Worm (Caenorhabditis elegans): ENCODE results near the gene F15B9.10.

The F15B9.10 gene

DNA sequence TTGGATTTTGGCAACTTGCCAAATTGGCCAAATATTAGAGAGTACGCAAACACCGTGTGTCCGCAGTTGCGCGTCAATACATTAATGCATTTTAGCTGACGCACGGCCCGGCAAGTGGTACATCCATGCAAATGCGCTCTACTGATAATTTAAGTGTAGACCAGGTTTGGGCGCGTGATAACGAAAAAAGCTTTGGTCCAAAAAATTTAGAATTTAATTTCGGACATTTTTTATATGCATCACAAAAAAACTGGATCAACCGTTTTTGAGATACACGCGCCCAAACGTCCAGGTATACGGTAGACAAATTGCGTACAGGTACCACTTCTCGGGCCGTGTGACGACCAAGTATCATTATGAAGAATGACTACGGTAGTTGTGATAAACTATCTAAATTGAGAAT, 40.8 kb downstream of the F15B9.10 start, which contains the start of gene R186.8 (continued):
- TF ChIP-seq F37D6.2 (tag; optimal IDR thresholded peaks at IDR 0.05) (peak; percentile 37), daf-8 (GFP tag; IDR thresholded peaks at IDR 0.05) (0 out of 2 replicates have a peak, but pooled peaks have one; percentile 35), nhr-42 (GFP tag; IDR thresholded peaks at IDR 0.05) (peak; percentile 88), lin-29 (GFP tag; IDR thresholded peaks at IDR 0.05) (peak; percentile 70), lin-15B (tag; optimal IDR thresholded peaks at IDR 0.05) (peak; percentile 18), dmd-9 (GFP tag; IDR thresholded peaks at IDR 0.05) (peak; percentile 81), saeg-2 (GFP tag; IDR thresholded peaks at IDR 0.05) (0 out of 2 replicates have a peak, but pooled peaks have one; percentile 14), spr-1 (tag; optimal IDR thresholded peaks at IDR 0.05) (peak; percentile 47), vab-7 (GFP tag; IDR thresholded peaks at IDR 0.05) (peak; percentile 71; the same call in 1 of the 2 replicates), madf-5 (GFP tag; IDR thresholded peaks at IDR 0.05) (peak in 1 of 2 experiments; percentile 48; a peak in 1 of 4 replicates), ceh-44 (GFP tag; IDR thresholded peaks at IDR 0.05) (peak; percentile 84), T26A8.4 (GFP tag; IDR thresholded peaks at IDR 0.05) (peak; percentile 87; the same call in 1 of the 2 replicates), D1046.2 (GFP tag; IDR thresholded peaks at IDR 0.05) (0 out of 2 replicates have a peak, but pooled peaks have one; percentile 41), tra-1 (GFP tag; IDR thresholded peaks at IDR 0.05) (peak; percentile 85), rbr-2 (tag; optimal IDR thresholded peaks at IDR 0.05) (peak; percentile 86)

- no peak for TF ChIP-seq aha-1 (tag)
- no peak for TF ChIP-seq lin-15B (tag; optimal IDR thresholded peaks at IDR 0.05)
- no peak for TF ChIP-seq mdt-29 (GFP tag; IDR thresholded peaks at IDR 0.05)
- TF ChIP-seq attf-4 (tag; optimal IDR thresholded peaks at IDR 0.05): no peak
- no peak for TF ChIP-seq mep-1 (tag; optimal IDR thresholded peaks at IDR 0.05)
- TF ChIP-seq fos-1 (tag; optimal IDR thresholded peaks at IDR 0.05): no peak
- TF ChIP-seq R02D3.7 (tag; optimal IDR thresholded peaks at IDR 0.05): no peak
Measured at ce11 chrV:12967110-12967509, 41.6 kb downstream of the F15B9.10 start, which contains the start of gene R186.3. TSS of gene R186.3 (minus strand) at chrV:12967210.

DNA sequence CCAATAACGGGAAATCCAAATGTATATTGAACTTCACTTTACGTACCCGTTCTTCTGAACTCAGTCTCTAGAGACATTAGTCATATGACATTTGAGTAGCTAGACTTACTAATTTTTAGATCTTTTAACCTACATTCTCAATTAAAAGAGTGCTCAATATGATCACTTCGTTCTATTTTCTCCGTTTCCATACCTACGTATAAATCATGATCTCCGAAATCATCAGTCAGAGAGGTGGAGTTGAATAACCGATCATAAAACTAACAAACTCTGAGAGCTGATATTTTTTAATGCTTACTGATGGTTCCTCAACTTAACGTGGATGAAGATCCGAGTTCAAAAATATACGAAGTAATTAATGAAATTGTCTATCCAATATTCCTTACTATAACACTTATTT, 44.6 kb downstream of the F15B9.10 start, which contains the start of gene srd-35:
Gene srd-35, plus strand, starts transcription at position 301 of the 400 bp plus-strand sequence.
- TF ChIP-seq F44E2.7 (GFP tag; IDR thresholded peaks at IDR 0.05): no peak

DNA sequence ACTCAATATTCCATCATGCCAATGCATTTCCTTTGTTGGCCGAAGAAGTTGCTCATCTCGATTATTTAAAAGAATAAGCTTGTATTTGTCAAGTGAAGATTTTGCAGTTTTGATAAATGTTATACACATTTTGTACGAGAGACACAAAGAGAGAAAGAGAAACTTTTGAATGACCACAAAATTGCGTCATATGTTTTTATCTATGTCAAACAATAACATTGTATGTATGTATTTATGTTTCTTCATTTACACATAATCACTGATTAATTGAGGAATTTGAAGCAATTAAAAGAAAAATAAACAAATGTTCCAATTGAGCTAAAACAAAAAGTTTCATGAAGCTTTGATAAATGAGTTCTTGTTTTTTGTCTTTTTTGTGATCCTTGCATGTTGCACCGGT, 45.5 kb downstream of the F15B9.10 start, which contains the start of gene hrg-9:
Gene hrg-9, minus strand, starts transcription at position 152 of the 400 bp plus-strand sequence.
- no peak for TF ChIP-seq php-3 (GFP tag; IDR thresholded peaks at IDR 0.05)
- TF ChIP-seq mes-2 (tag; optimal IDR thresholded peaks at IDR 0.05; ENCODE audit: poor library complexity, severe bottlenecking): no peak
- no peak for TF ChIP-seq egl-27 (tag; optimal IDR thresholded peaks at IDR 0.05)
- no peak for TF ChIP-seq nhr-41 (GFP tag; IDR thresholded peaks at IDR 0.05)
- TF ChIP-seq nhr-102 (tag; optimal IDR thresholded peaks at IDR 0.05): no peak
- no peak for TF ChIP-seq hif-1 (tag; optimal IDR thresholded peaks at IDR 0.05)
- TF ChIP-seq nhr-28 (tag; optimal IDR thresholded peaks at IDR 0.05): peak; percentile 37
- TF ChIP-seq lsy-2 (tag; optimal IDR thresholded peaks at IDR 0.05): peak in 1 of 2 experiments; percentile 28
- no peak for TF ChIP-seq F10B5.3 (tag; optimal IDR thresholded peaks at IDR 0.05)
- TF ChIP-seq snpc-1.2 (GFP tag; IDR thresholded peaks at IDR 0.05): no peak
- no peak for TF ChIP-seq Y48G9A.11 (GFP tag; IDR thresholded peaks at IDR 0.05)
- TF ChIP-seq hlh-30 (tag; optimal IDR thresholded peaks at IDR 0.05; ENCODE audit: insufficient read depth): peak; percentile 38
- peak; percentile 52 for TF ChIP-seq dve-1 (tag; optimal IDR thresholded peaks at IDR 0.05; ENCODE audit: insufficient read depth)
- TF ChIP-seq Y5F2A.4 (GFP tag; optimal IDR thresholded peaks at IDR 0.05): no peak
- no peak for TF ChIP-seq gei-8 (GFP tag; optimal IDR thresholded peaks at IDR 0.05)
- TF ChIP-seq tra-1 (GFP tag; IDR thresholded peaks at IDR 0.05): no peak
- TF ChIP-seq daf-16 (GFP tag; optimal IDR thresholded peaks at IDR 0.05): peak in 1 of 2 experiments; percentile 47
- TF ChIP-seq daf-16 (tag; optimal IDR thresholded peaks at IDR 0.05): peak; percentile 23
- TF ChIP-seq ztf-7 (tag; optimal IDR thresholded peaks at IDR 0.05): peak; percentile 95
- no peak for TF ChIP-seq spr-3 (GFP tag; optimal IDR thresholded peaks at IDR 0.05)
- TF ChIP-seq dmd-8 (GFP tag; IDR thresholded peaks at IDR 0.05): no peak
- no peak for TF ChIP-seq fkh-10 (GFP tag; optimal IDR thresholded peaks at IDR 0.05)
- no peak for TF ChIP-seq daf-8 (GFP tag; IDR thresholded peaks at IDR 0.05)
- TF ChIP-seq nhr-77 (tag; optimal IDR thresholded peaks at IDR 0.05): no peak
- TF ChIP-seq skn-1 (tag; optimal IDR thresholded peaks at IDR 0.05): no peak
- no peak for TF ChIP-seq madf-5 (GFP tag; IDR thresholded peaks at IDR 0.05)
- no peak for TF ChIP-seq zag-1 (tag; optimal IDR thresholded peaks at IDR 0.05)
- TF ChIP-seq nhr-42 (GFP tag; IDR thresholded peaks at IDR 0.05): no peak
- TF ChIP-seq snpc-4 (tag; optimal IDR thresholded peaks at IDR 0.05): no peak
